Worm (Caenorhabditis elegans): ENCODE results near the gene F42A10.7.
A peak's percentile ranks its signal among the peaks of the same experiment; 100 is the strongest.

The F42A10.7 gene

DNA sequence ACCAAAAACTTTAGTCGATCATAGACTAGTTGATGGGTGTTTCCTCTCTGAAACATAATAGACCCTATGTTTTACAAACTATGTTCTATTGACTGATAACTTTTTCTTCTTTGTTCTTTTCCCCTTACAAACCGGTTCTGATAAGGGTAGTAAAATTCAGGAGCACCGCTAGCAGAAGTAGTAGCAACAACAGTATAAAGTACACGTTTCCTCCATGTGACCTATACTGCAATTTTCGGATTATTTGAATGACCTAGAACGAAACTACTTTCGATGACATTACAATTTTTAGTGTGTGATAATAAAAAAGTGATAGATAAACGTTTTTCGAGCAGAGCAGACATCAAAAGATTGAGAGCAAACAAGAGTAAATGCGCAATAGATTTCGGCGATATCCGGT is 1.8 kb upstream of the F42A10.7 start (continued):
- no peak for TF ChIP-seq F37D6.2 (tag; optimal IDR thresholded peaks at IDR 0.05)
- TF ChIP-seq lin-1 (GFP tag; IDR thresholded peaks at IDR 0.05) = peak; percentile 48; the same call in 1 of the 2 replicates
- no peak for TF ChIP-seq ceh-20 (GFP tag; IDR thresholded peaks at IDR 0.05)
- TF ChIP-seq nhr-42 (GFP tag; IDR thresholded peaks at IDR 0.05) = no peak
- no peak for TF ChIP-seq ceh-82 (tag; optimal IDR thresholded peaks at IDR 0.05)
- TF ChIP-seq lin-38 (GFP tag; IDR thresholded peaks at IDR 0.05) = no peak
- no peak for TF ChIP-seq ceh-62 (tag; optimal IDR thresholded peaks at IDR 0.05)
- no peak for TF ChIP-seq R02D3.7 (tag; optimal IDR thresholded peaks at IDR 0.05)
- TF ChIP-seq mxl-3 (GFP tag; optimal IDR thresholded peaks at IDR 0.05) = peak; percentile 4
- TF ChIP-seq vab-7 (GFP tag; IDR thresholded peaks at IDR 0.05) = no peak
- TF ChIP-seq nhr-41 (GFP tag; IDR thresholded peaks at IDR 0.05) = no peak
- no peak for TF ChIP-seq zip-2 (tag; optimal IDR thresholded peaks at IDR 0.05)
- TF ChIP-seq mdt-29 (GFP tag; IDR thresholded peaks at IDR 0.05) = no peak
- no peak for TF ChIP-seq egl-27 (tag; optimal IDR thresholded peaks at IDR 0.05)
- no peak for TF ChIP-seq ztf-11 (tag; optimal IDR thresholded peaks at IDR 0.05)
- no peak for TF ChIP-seq F44E2.7 (GFP tag; IDR thresholded peaks at IDR 0.05)
- TF ChIP-seq aha-1 (tag) = no peak
- no peak for TF ChIP-seq rbr-2 (tag; optimal IDR thresholded peaks at IDR 0.05)

DNA sequence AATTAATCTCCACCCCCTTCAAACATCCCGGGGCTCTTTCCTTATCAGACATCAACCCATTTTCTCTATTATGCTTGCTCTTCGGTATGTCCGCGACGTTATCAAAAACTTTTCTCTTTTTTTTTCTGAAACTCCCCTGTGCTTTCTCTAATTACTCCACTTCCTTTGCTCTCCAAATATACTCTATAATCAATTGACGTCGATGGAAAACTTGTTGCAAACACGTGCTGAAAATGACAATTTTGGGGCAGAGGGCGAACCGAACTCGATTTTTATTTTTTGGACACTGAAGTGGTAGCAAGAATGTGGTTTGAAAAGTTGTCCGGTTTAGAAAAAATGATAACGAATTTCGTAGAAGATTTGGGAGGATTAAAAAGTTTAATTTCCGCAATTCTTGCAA is 576 bp upstream of the F42A10.7 start:
- TF ChIP-seq unc-39 (tag; optimal IDR thresholded peaks at IDR 0.05) (no peak), lin-39 (tag; optimal IDR thresholded peaks at IDR 0.05) (no peak), spr-3 (GFP tag; optimal IDR thresholded peaks at IDR 0.05) (no peak), unc-62 (GFP tag; optimal IDR thresholded peaks at IDR 0.05 in 1 of 2) (peak in 1 of 2 experiments; percentile 37), unc-62 (tag; optimal IDR thresholded peaks at IDR 0.05) (no peak), mep-1 (tag; optimal IDR thresholded peaks at IDR 0.05) (no peak), sdz-12 (GFP tag; optimal IDR thresholded peaks at IDR 0.05) (no peak), mxl-3 (GFP tag; optimal IDR thresholded peaks at IDR 0.05) (peak; percentile 77), fos-1 (tag; optimal IDR thresholded peaks at IDR 0.05) (peak; percentile 50), T20F7.1 (GFP tag; optimal IDR thresholded peaks at IDR 0.05) (no peak), saeg-2 (GFP tag; IDR thresholded peaks at IDR 0.05) (no peak), php-3 (GFP tag; IDR thresholded peaks at IDR 0.05) (0 out of 2 replicates have a peak, but pooled peaks have one; percentile 13), pqm-1 (tag; optimal IDR thresholded peaks at IDR 0.05) (peak; percentile 92), dve-1 (tag; optimal IDR thresholded peaks at IDR 0.05; ENCODE audit: insufficient read depth) (peak; percentile 70), tra-1 (GFP tag; IDR thresholded peaks at IDR 0.05) (peak; percentile 73; the same call in 1 of the 2 replicates), nhr-48 (tag; optimal IDR thresholded peaks at IDR 0.05) (peak; percentile 82), hlh-30 (tag; optimal IDR thresholded peaks at IDR 0.05; ENCODE audit: insufficient read depth) (peak; percentile 18), dmd-6 (GFP tag; IDR thresholded peaks at IDR 0.05) (peak; percentile 94), lin-1 (GFP tag; IDR thresholded peaks at IDR 0.05) (peak; percentile 79; the same call in 1 of the 2 replicates), jun-1 (tag; optimal IDR thresholded peaks at IDR 0.05) (no peak), daf-16 (GFP tag; optimal IDR thresholded peaks at IDR 0.05) (peak in 1 of 2 experiments; percentile 29), daf-16 (tag; optimal IDR thresholded peaks at IDR 0.05) (peak; percentile 56), fkh-10 (GFP tag; optimal IDR thresholded peaks at IDR 0.05) (no peak), zfp-2 (tag; optimal IDR thresholded peaks at IDR 0.05) (no peak), lin-15B (tag; optimal IDR thresholded peaks at IDR 0.05) (no peak), hlh-11 (tag; optimal IDR thresholded peaks at IDR 0.05) (peak; percentile 84), Y75B8A.6 (GFP tag; IDR thresholded peaks at IDR 0.05) (no peak), nhr-77 (tag; optimal IDR thresholded peaks at IDR 0.05) (peak; percentile 82), egl-43 (GFP tag; IDR thresholded peaks at IDR 0.05) (no peak), nhr-28 (tag; optimal IDR thresholded peaks at IDR 0.05) (peak; percentile 76), nhr-41 (GFP tag; IDR thresholded peaks at IDR 0.05) (no peak), nhr-102 (tag; optimal IDR thresholded peaks at IDR 0.05) (peak; percentile 4), mdl-1 (tag; optimal IDR thresholded peaks at IDR 0.05) (peak in 1 of 2 experiments; percentile 78)
